Fruit fly (Drosophila melanogaster) whole organism, pupa: ENCODE data around the gene CSN8.

Experiments
- CG10348 ChIP-seq: fragments of 200-800 bp; sonication (Bioruptor generic); IDR thresholded peaks from 2 replicates; pipeline ENCODE4 v1.3.6; 2022; ENCODE audit warnings: missing biosample characterization, missing genetic modification characterization
- CG12605 ChIP-seq: fragments of 200-800 bp; sonication (Bioruptor generic); IDR thresholded peaks from 2 replicates; pipeline ENCODE4 v1.3.6; 2022; ENCODE audit warnings: missing biosample characterization, missing genetic modification characterization
- CG13204 ChIP-seq: fragments of 200-800 bp; sonication (Bioruptor generic); optimal IDR thresholded peaks from 2 replicates; lab custom pipeline; 2018; ENCODE audit warnings: missing biosample characterization, mild to moderate bottlenecking, missing genetic modification characterization, moderate library complexity
- CG14655 ChIP-seq: fragments of 200-800 bp; sonication (Bioruptor generic); optimal IDR thresholded peaks from 3 replicates; lab custom pipeline; 2017; ENCODE audit warnings: mild to moderate bottlenecking, missing biosample characterization, missing genetic modification reagents, missing genetic modification characterization
- CG15710 ChIP-seq: fragments of 200-800 bp; sonication (Bioruptor generic); optimal IDR thresholded peaks from 2 replicates; lab custom pipeline; 2018; ENCODE audit warnings: missing biosample characterization, mild to moderate bottlenecking, missing genetic modification characterization, moderate library complexity
- CG17806 ChIP-seq: fragments of 200-800 bp; sonication (Bioruptor generic); optimal IDR thresholded peaks from 2 replicates; lab custom pipeline; 2018; ENCODE audit warnings: missing biosample characterization, mild to moderate bottlenecking, missing genetic modification characterization, moderate library complexity
- CG32121 ChIP-seq: fragments of 200-800 bp; sonication (Bioruptor generic); IDR thresholded peaks from 2 replicates; pipeline ENCODE4 v1.3.6; 2022; ENCODE audit warnings: missing biosample characterization, missing genetic modification characterization
- CG34367 ChIP-seq: fragments of 200-800 bp; sonication (Bioruptor generic); optimal IDR thresholded peaks from 2 replicates; lab custom pipeline; 2018; ENCODE audit warnings: missing biosample characterization, mild to moderate bottlenecking, missing genetic modification characterization
- CG4496 ChIP-seq: fragments of 200-800 bp; sonication (Bioruptor generic); IDR thresholded peaks from 3 replicates; pipeline ENCODE4 v1.3.6; 2022; ENCODE audit warnings: missing biosample characterization, missing genetic modification characterization
- CG8159 ChIP-seq: fragments of 200-800 bp; sonication (Bioruptor generic); optimal IDR thresholded peaks from 3 replicates; lab custom pipeline; 2018; ENCODE audit warnings: missing biosample characterization, mild to moderate bottlenecking, missing genetic modification characterization, moderate library complexity
- CG8301 ChIP-seq: fragments of 200-800 bp; sonication (Bioruptor generic); optimal IDR thresholded peaks from 2 replicates; lab custom pipeline; 2018; ENCODE audit warnings: missing biosample characterization, mild to moderate bottlenecking, missing genetic modification characterization
- CG9948 ChIP-seq: fragments of 200-800 bp; sonication (Bioruptor generic); optimal IDR thresholded peaks from 2 replicates; lab custom pipeline; 2018; ENCODE audit warnings: missing biosample characterization, mild to moderate bottlenecking, missing genetic modification characterization, moderate library complexity
- D1 ChIP-seq: fragments of 200-800 bp; sonication (Bioruptor generic); optimal IDR thresholded peaks from 2 replicates; lab custom pipeline; 2018; ENCODE audit warnings: missing biosample characterization, mild to moderate bottlenecking, missing genetic modification characterization, moderate library complexity
- EcR ChIP-seq: fragments of 200-800 bp; sonication (Bioruptor generic); optimal IDR thresholded peaks from 3 replicates; lab custom pipeline; 2019; ENCODE audit warnings: missing biosample characterization, missing genetic modification characterization, mild to moderate bottlenecking, moderate library complexity, missing genetic modification reagents
- Ets98B ChIP-seq: fragments of 200-800 bp; sonication (Bioruptor generic); IDR thresholded peaks from 2 replicates; pipeline ENCODE4 v1.3.6; 2022; ENCODE audit warnings: missing biosample characterization, missing genetic modification characterization
- Pif1A ChIP-seq: fragments of 200-800 bp; sonication (Bioruptor generic); optimal IDR thresholded peaks from 3 replicates; lab custom pipeline; 2016; ENCODE audit warnings: missing biosample characterization, missing genetic modification characterization
- Pif1B ChIP-seq: fragments of 200-800 bp; sonication (Bioruptor generic); optimal IDR thresholded peaks from 3 replicates; lab custom pipeline; 2016; ENCODE audit warnings: missing biosample characterization, missing genetic modification characterization
- Snoo ChIP-seq: fragments of 200-800 bp; sonication (Bioruptor generic); optimal IDR thresholded peaks from 3 replicates; lab custom pipeline; 2017; ENCODE audit warnings: missing biosample characterization, mild to moderate bottlenecking, missing genetic modification characterization, inconsistent platforms
- fd96Ca ChIP-seq: fragments of 200-800 bp; sonication (Bioruptor generic); IDR thresholded peaks from 3 replicates; pipeline ENCODE4 v1.3.6; 2022; ENCODE audit warnings: missing biosample characterization, missing genetic modification characterization
- gl ChIP-seq: fragments of 200-800 bp; sonication (Bioruptor generic); optimal IDR thresholded peaks from 2 replicates; lab custom pipeline; 2018; ENCODE audit warnings: missing biosample characterization, mild to moderate bottlenecking, missing genetic modification characterization
- rn ChIP-seq: fragments of 200-800 bp; sonication (Bioruptor generic); IDR thresholded peaks from 2 replicates; pipeline ENCODE4 v1.3.6; 2022; ENCODE audit warnings: missing biosample characterization, missing genetic modification characterization

Gene CSN8

dm6 chr2L:8339751-8340349, 24.8 kb upstream of the CSN8 start:
- TF ChIP-seq CG9948 (tag; lab: Kevin White, UChicago), result no peak
- no peak for TF ChIP-seq CG8301 (tag; lab: Kevin White, UChicago)
- no peak for TF ChIP-seq Snoo (tag; lab: Kevin White, UChicago)
- no peak for TF ChIP-seq CG15710
- TF ChIP-seq, all 21 proteins: peak for 0

DNA sequence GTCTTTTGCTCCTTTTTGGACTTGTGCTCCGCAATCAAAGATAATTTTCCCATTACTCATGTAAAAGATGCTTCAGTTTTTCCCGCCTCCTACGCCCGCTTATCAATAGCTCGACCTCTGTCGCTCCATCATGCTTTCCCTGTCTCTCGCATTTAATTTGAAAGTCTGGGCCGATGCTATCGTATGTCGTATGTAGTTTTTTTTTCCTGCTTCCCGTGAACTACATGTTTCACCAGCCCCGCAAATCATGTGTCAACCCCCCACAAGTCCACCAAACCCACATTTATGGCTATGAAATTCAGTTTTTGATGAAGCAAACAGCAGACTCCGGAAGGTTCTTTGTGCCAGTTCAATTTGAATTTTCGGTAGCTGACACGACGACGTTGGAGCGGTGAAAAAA, 22.3 kb upstream of the CSN8 start, which contains the start of gene CG14273:
TSS of gene CG14273 (plus strand) at position 301 of the 400 bp plus-strand sequence.
- TF ChIP-seq CG4496 (GFP tag; lab: Robert Waterston, UW), result no peak
- TF ChIP-seq CG15710, result no peak
- no peak for TF ChIP-seq gl (tag; lab: Kevin White, UChicago)
- no peak for TF ChIP-seq D1 (tag; lab: Kevin White, UChicago)
- TF ChIP-seq CG9948 (tag; lab: Kevin White, UChicago), result no peak
- no peak for TF ChIP-seq CG17806 (tag; lab: Kevin White, UChicago)
- TF ChIP-seq CG10348 (GFP tag; lab: Robert Waterston, UW), result no peak
- TF ChIP-seq CG34367, result no peak
- TF ChIP-seq Pif1A, result no peak
- TF ChIP-seq Pif1B (GFP tag; lab: Kevin White, UChicago), result no peak
- TF ChIP-seq CG8301 (tag; lab: Kevin White, UChicago), result no peak
- TF ChIP-seq fd96Ca (GFP tag; lab: Robert Waterston, UW), result no peak
- TF ChIP-seq CG12605 (GFP tag; lab: Robert Waterston, UW), result no peak
- TF ChIP-seq Ets98B (GFP tag; lab: Robert Waterston, UW), result no peak
- TF ChIP-seq CG8159 (tag; lab: Kevin White, UChicago), result no peak
- no peak for TF ChIP-seq CG32121 (GFP tag; lab: Robert Waterston, UW)
- TF ChIP-seq Snoo (tag; lab: Kevin White, UChicago), result no peak

DNA sequence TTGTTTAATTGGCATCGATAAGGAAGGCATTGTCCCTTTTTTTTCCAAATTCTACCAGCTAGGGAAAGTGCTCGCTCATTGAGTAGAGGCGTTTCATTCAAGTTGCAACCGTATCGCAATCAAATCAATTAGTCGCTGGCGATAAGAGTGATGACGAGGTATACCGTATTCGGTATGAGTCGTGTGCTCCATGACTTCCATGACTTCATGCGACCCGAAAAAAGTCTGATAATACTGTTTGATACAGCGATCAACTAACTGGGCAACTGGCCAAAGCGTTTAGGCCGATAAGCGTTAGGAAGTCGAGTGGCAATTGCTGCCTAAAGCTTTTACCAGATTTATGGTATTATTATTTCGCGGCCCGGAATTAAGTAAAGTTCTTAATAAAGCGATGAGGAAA, 20.1 kb upstream of the CSN8 start:
- no peak for TF ChIP-seq Pif1B (GFP tag; lab: Kevin White, UChicago)
- no peak for TF ChIP-seq Ets98B (GFP tag; lab: Robert Waterston, UW)
- no peak for TF ChIP-seq gl (tag; lab: Kevin White, UChicago)
- TF ChIP-seq CG10348 (GFP tag; lab: Robert Waterston, UW), result no peak
- no peak for TF ChIP-seq Snoo (tag; lab: Kevin White, UChicago)
- no peak for TF ChIP-seq D1 (tag; lab: Kevin White, UChicago)
- no peak for TF ChIP-seq CG14655 (GFP tag; lab: Kevin White, UChicago)
- no peak for TF ChIP-seq CG8159 (tag; lab: Kevin White, UChicago)
- TF ChIP-seq CG12605 (GFP tag; lab: Robert Waterston, UW), result no peak
- no peak for TF ChIP-seq CG17806 (tag; lab: Kevin White, UChicago)
- no peak for TF ChIP-seq CG9948 (tag; lab: Kevin White, UChicago)
- TF ChIP-seq CG15710, result no peak
- TF ChIP-seq rn (GFP tag; lab: Robert Waterston, UW), result no peak
- TF ChIP-seq, all 21 proteins: peak for 0

- TF ChIP-seq CG10348 (GFP tag; lab: Robert Waterston, UW) (no peak), D1 (tag; lab: Kevin White, UChicago) (no peak), CG8301 (tag; lab: Kevin White, UChicago) (no peak), CG13204 (GFP tag; lab: Kevin White, UChicago) (no peak), gl (tag; lab: Kevin White, UChicago) (no peak), fd96Ca (GFP tag; lab: Robert Waterston, UW) (no peak), CG32121 (GFP tag; lab: Robert Waterston, UW) (no peak), CG17806 (tag; lab: Kevin White, UChicago) (no peak), Pif1A (no peak), CG15710 (no peak), CG34367 (no peak), CG8159 (tag; lab: Kevin White, UChicago) (no peak), rn (GFP tag; lab: Robert Waterston, UW) (no peak), CG9948 (tag; lab: Kevin White, UChicago) (no peak), CG12605 (GFP tag; lab: Robert Waterston, UW) (no peak), EcR (no peak), Snoo (tag; lab: Kevin White, UChicago) (no peak), CG14655 (GFP tag; lab: Kevin White, UChicago) (no peak), Ets98B (GFP tag; lab: Robert Waterston, UW) (no peak)
Measured at dm6 chr2L:8346260-8346659, 18.4 kb upstream of the CSN8 start, which contains the start of gene CG7778. Gene CG7778, plus strand, starts transcription at chr2L:8346620.

DNA sequence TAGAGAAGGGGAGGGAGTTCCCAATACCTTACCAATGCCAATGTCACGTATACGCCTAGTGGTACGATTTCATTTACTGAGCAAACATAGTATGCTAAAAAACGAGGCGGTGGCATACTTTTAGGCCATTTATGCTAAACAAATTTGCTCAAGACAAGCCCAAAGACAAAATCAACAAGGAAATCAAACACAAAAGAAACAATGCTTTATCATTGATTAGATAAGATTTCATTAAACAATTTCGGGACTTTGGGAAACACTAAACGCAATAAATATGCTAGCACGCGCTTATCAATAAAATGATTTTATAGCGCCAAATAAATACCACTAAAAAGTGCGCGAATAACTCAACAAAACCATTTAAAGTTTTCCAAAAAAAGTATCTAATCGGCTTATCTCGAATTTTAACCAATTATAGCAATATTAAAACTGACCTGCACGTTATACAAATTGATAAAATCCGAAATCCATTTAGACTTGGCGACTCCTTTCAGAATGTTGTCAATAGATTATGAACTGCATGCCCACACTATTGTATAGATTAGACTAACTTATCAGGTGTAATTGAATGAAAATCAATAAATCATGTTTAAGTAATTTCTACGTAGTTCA, 14.0 kb upstream of the CSN8 start:
- no peak for TF ChIP-seq CG12605 (GFP tag; lab: Robert Waterston, UW)
- no peak for TF ChIP-seq CG34367
- no peak for TF ChIP-seq Pif1B (GFP tag; lab: Kevin White, UChicago)
- TF ChIP-seq CG10348 (GFP tag; lab: Robert Waterston, UW), result no peak
- TF ChIP-seq CG8301 (tag; lab: Kevin White, UChicago), result no peak

DNA sequence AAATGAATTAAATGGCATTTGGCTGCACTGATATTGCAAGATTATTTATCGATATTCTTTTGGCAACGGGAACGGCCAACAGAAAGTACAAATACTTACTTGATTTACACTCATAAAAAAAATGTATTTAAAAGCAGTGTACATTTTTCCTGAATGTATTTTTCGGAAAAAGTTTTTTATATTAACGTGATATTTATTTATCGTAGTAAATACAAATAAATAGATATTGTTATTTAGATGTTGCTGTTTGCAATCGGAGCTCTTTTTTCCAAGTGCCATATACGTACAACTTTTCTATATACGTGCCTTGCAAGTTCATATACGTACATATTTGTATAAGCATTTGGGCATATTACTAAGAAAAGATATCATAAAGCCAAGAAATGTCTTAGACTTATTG, 13.3 kb upstream of the CSN8 start:
- no peak for TF ChIP-seq CG9948 (tag; lab: Kevin White, UChicago)
- TF ChIP-seq CG17806 (tag; lab: Kevin White, UChicago), result no peak
- no peak for TF ChIP-seq CG4496 (GFP tag; lab: Robert Waterston, UW)
- TF ChIP-seq Pif1B (GFP tag; lab: Kevin White, UChicago), result no peak
